Fruit fly (Drosophila melanogaster): Measurements from ENCODE around the gene ATPsynCF6.

The ATPsynCF6 gene

dm6 chr3R:23384591-23385260 is 28.9 kb upstream of the ATPsynCF6 start, which contains the start of gene CG4393 (continued):
- TF ChIP-seq CG4404 (GFP tag; IDR thresholded peaks at IDR 0.05) (no peak), CoRest (tag; optimal IDR thresholded peaks at IDR 0.05) (no peak), CG3847 (GFP tag; IDR thresholded peaks at IDR 0.05) (no peak), CG10462 (GFP tag; optimal IDR thresholded peaks at IDR 0.05) (no peak), trem (tag; optimal IDR thresholded peaks at IDR 0.05) (no peak), nerfin-1 (tag; optimal IDR thresholded peaks at IDR 0.05) (no peak), Mes4 (GFP tag; optimal IDR thresholded peaks at IDR 0.05) (no peak), dysf (GFP tag; IDR thresholded peaks at IDR 0.05) (no peak), Vsx1 (GFP tag; optimal IDR thresholded peaks at IDR 0.05) (no peak), BEAF-32 (GFP tag; optimal IDR thresholded peaks at IDR 0.05) (no peak), run (tag; optimal IDR thresholded peaks at IDR 0.05) (no peak), croc (GFP tag; conservative IDR thresholded peaks at IDR 0.05) (no peak), cwo (GFP tag; optimal IDR thresholded peaks at IDR 0.05) (no peak), CG10147 (GFP tag; optimal IDR thresholded peaks at IDR 0.05) (no peak), Antp (GFP tag; optimal IDR thresholded peaks at IDR 0.05) (no peak), gfzf (GFP tag; optimal IDR thresholded peaks at IDR 0.05) (no peak), prd (optimal IDR thresholded peaks at IDR 0.05) (no peak), prd (GFP tag; IDR thresholded peaks at IDR 0.05) (no peak), Sin3A (optimal IDR thresholded peaks at IDR 0.05) (no peak), hbn (GFP tag; IDR thresholded peaks at IDR 0.05; ENCODE audit: partially characterized antibody) (0 out of 2 replicates have a peak, but pooled peaks have one; percentile 9), lilli (GFP tag; optimal IDR thresholded peaks at IDR 0.05) (no peak), Awh (GFP tag; IDR thresholded peaks at IDR 0.05) (0 out of 2 replicates have a peak, but pooled peaks have one; percentile 17), CG10274 (GFP tag; optimal IDR thresholded peaks at IDR 0.05) (no peak), gsb-n (tag; optimal IDR thresholded peaks at IDR 0.05) (no peak), CG31388 (GFP tag; optimal IDR thresholded peaks at IDR 0.05) (no peak), vvl (GFP tag; IDR thresholded peaks at IDR 0.05) (0 out of 2 replicates have a peak, but pooled peaks have one; percentile 24), odd (GFP tag; optimal IDR thresholded peaks at IDR 0.05) (no peak), ssp (GFP tag; IDR thresholded peaks at IDR 0.05) (no peak), Xbp1 (GFP tag; optimal IDR thresholded peaks at IDR 0.05) (no peak), ewg (GFP tag; optimal IDR thresholded peaks at IDR 0.05) (peak; percentile 25), HLHmδ (GFP tag; optimal IDR thresholded peaks at IDR 0.05) (no peak), onecut (GFP tag; IDR thresholded peaks at IDR 0.05) (no peak), bsh (GFP tag; optimal IDR thresholded peaks at IDR 0.05) (peak in 1 of 2 experiments; percentile 44), Dll (GFP tag; IDR thresholded peaks at IDR 0.05; ENCODE audit: partially characterized antibody) (peak; percentile 36; the same call in 2 of the 4 replicates), CG15479 (GFP tag; optimal IDR thresholded peaks at IDR 0.05) (no peak), maf-S (GFP tag; optimal IDR thresholded peaks at IDR 0.05) (no peak), CG16815 (GFP tag; optimal IDR thresholded peaks at IDR 0.05) (no peak), crc (GFP tag; optimal IDR thresholded peaks at IDR 0.05) (no peak)

dm6 chr3R:23383723-23384122 is 27.9 kb upstream of the ATPsynCF6 start:
- TF ChIP-seq CG1647 (GFP tag; optimal IDR thresholded peaks at IDR 0.05): no peak
- no peak for TF ChIP-seq CG6765 (GFP tag; optimal IDR thresholded peaks at IDR 0.05)
- no peak for TF ChIP-seq CG10959 (GFP tag; IDR thresholded peaks at IDR 0.05)
- TF ChIP-seq bowl (GFP tag; IDR thresholded peaks at IDR 0.05): no peak
- TF ChIP-seq seq (GFP tag; IDR thresholded peaks at IDR 0.05): peak; percentile 49; the same call in 1 of the 2 replicates
- TF ChIP-seq ewg (GFP tag; optimal IDR thresholded peaks at IDR 0.05): peak; percentile 88
- TF ChIP-seq crol (GFP tag; IDR thresholded peaks at IDR 0.05): peak; percentile 88
- TF ChIP-seq CG10321 (GFP tag; IDR thresholded peaks at IDR 0.05): 0 out of 2 replicates have a peak, but pooled peaks have one; percentile 7
- peak; percentile 11 for TF ChIP-seq Deaf1 (tag; optimal IDR thresholded peaks at IDR 0.05)
- 0 out of 2 replicates have a peak, but pooled peaks have one; percentile 12 for TF ChIP-seq CG13287 (GFP tag; IDR thresholded peaks at IDR 0.05; ENCODE audit: partially characterized antibody)
- no peak for TF ChIP-seq p53 (GFP tag; optimal IDR thresholded peaks at IDR 0.05)
- TF ChIP-seq kni (GFP tag; optimal IDR thresholded peaks at IDR 0.05): no peak
- TF ChIP-seq CG2129 (GFP tag; IDR thresholded peaks at IDR 0.05; ENCODE audit: partially characterized antibody): no peak
- TF ChIP-seq bsh (GFP tag; optimal IDR thresholded peaks at IDR 0.05): peak in 1 of 2 experiments; percentile 5
- TF ChIP-seq CG14860 (GFP tag; IDR thresholded peaks at IDR 0.05; ENCODE audit: partially characterized antibody): no peak

Data from whole organism, embryonic.